Worm (Caenorhabditis elegans) whole organism, young adult: ENCODE results near the gene klp-12.

ENCODE experiments used
- B0035.1 ChIP-seq: sonication (generic microtip); optimal IDR thresholded peaks from 2 replicates; lab custom pipeline; 2016; ENCODE audit warnings: missing genetic modification characterization, mild to moderate bottlenecking, missing compliant biosample characterization, missing genotype, missing genetic modification reagents
- ceh-100 ChIP-seq: fragments of 200-800 bp; sonication (Bioruptor generic); IDR thresholded peaks from 2 replicates; pipeline ENCODE4 v1.3.6; 2022; ENCODE audit warnings: missing genetic modification reagents, missing genetic modification characterization, missing compliant biosample characterization
- ceh-58 ChIP-seq: fragments of 200-800 bp; sonication (Bioruptor generic); IDR thresholded peaks from 2 replicates; pipeline ENCODE4 v1.3.6; 2022; ENCODE audit warnings: missing genetic modification characterization, missing compliant biosample characterization
- dpl-1 ChIP-seq: fragments of 150-350 bp; optimal IDR thresholded peaks from 2 replicates; lab custom pipeline; 2014; ENCODE audit warnings: missing biosample characterization, missing genetic modification reagents, missing genetic modification characterization
- efl-1 ChIP-seq: fragments of 150-350 bp; optimal IDR thresholded peaks from 2 replicates; lab custom pipeline; 2014; ENCODE audit warnings: missing biosample characterization, missing genetic modification reagents, missing genetic modification characterization
- hsf-1 ChIP-seq: fragments of 200-800 bp; sonication (Bioruptor generic); IDR thresholded peaks from 2 replicates; pipeline ENCODE4 v1.3.6; 2022; ENCODE audit warnings: missing genetic modification reagents, missing genetic modification characterization, missing compliant biosample characterization
- nfya-2 ChIP-seq: fragments of 200-800 bp; sonication (Bioruptor generic); IDR thresholded peaks from 2 replicates; pipeline ENCODE4 v1.3.6; 2022; ENCODE audit warnings: missing genetic modification reagents, missing genetic modification characterization, missing compliant biosample characterization
- nfyb-1 ChIP-seq: fragments of 200-800 bp; sonication (Bioruptor generic); IDR thresholded peaks from 2 replicates; pipeline ENCODE4 v1.3.6; 2022; ENCODE audit warnings: missing genetic modification reagents, missing genetic modification characterization, missing compliant biosample characterization
- pha-4 ChIP-seq: fragments of 150-350 bp; sonication (generic microtip); optimal IDR thresholded peaks from 2 replicates; lab custom pipeline; 2014; ENCODE audit warnings: missing biosample characterization, missing genetic modification reagents, missing genetic modification characterization
- sdz-38 ChIP-seq: sonication (generic microtip); optimal IDR thresholded peaks from 2 replicates; lab custom pipeline; 2016; ENCODE audit warnings: missing genotype, missing genetic modification characterization, missing compliant biosample characterization
- ztf-18 ChIP-seq: sonication (generic microtip); optimal IDR thresholded peaks from 2 replicates; lab custom pipeline; 2016; ENCODE audit warnings: missing genotype, mild to moderate bottlenecking, missing genetic modification characterization, missing compliant biosample characterization

- TF ChIP-seq nfyb-1: no peak
- no peak for TF ChIP-seq ceh-58
- TF ChIP-seq dpl-1: peak; percentile 81
- TF ChIP-seq sdz-38 (tag; lab: Kevin White, UChicago): no peak
- peak; percentile 98 for TF ChIP-seq hsf-1 (GFP tag; lab: Robert Waterston, UW)
- no peak for TF ChIP-seq nfya-2 (GFP tag; lab: Robert Waterston, UW)
- no peak for TF ChIP-seq ceh-100 (GFP tag; lab: Robert Waterston, UW)
- no peak for TF ChIP-seq ztf-18
- TF ChIP-seq pha-4 (tag; lab: Kevin White, UChicago): no peak
- TF ChIP-seq efl-1 (GFP tag; lab: Kevin White, UChicago): peak; percentile 96
- no peak for TF ChIP-seq B0035.1 (tag; lab: Kevin White, UChicago)
Measured at ce11 chrIV:11372366-11372997, 12.8 kb upstream of the klp-12 start, which contains the start of gene cbd-1.
